Worm (Caenorhabditis elegans): Measurements from ENCODE around the gene T24H7.8.

DNA sequence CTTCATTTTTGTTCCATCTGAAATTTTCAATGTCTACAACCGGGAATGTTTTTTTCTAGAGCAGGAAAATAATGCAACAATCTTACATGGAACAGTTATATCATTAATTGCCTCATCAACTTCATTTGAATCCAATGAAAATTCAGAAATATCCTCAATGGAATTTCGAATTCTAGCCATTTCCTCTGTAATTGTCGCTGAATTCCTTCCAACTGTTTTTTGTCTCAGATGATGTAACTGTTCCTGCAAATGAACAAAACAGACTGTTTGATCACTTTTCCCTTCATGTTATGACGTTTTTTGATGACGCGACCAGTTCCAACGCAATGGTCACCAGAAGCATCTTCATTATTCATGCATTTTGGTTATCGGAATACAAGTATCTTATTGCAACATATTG lies 20.4 kb upstream of the T24H7.8 start:
- no peak for TF ChIP-seq hlh-1 (tag; optimal IDR thresholded peaks at IDR 0.05)
- TF ChIP-seq snpc-4 (tag; optimal IDR thresholded peaks at IDR 0.05), result no peak
- no peak for TF ChIP-seq mab-5 (tag; optimal IDR thresholded peaks at IDR 0.05)
